Worm (Caenorhabditis elegans): ENCODE results near the gene M79.2.
A peak's percentile ranks its signal among the peaks of the same experiment; 100 is the strongest.

The M79.2 gene

ce11 chrX:10659508-10659907, 30.9 kb upstream of the M79.2 start:
- TF ChIP-seq ceh-45 (GFP tag; IDR thresholded peaks at IDR 0.05) (no peak), unc-86 (tag; optimal IDR thresholded peaks at IDR 0.05) (no peak), ets-4 (tag; optimal IDR thresholded peaks at IDR 0.05) (no peak), fkh-6 (tag; optimal IDR thresholded peaks at IDR 0.05) (no peak), madf-2 (tag; optimal IDR thresholded peaks at IDR 0.05) (no peak), tbx-7 (tag; optimal IDR thresholded peaks at IDR 0.05) (no peak), ceh-24 (tag; optimal IDR thresholded peaks at IDR 0.05) (no peak), nfya-1 (tag; optimal IDR thresholded peaks at IDR 0.05) (no peak), sox-2 (GFP tag; IDR thresholded peaks at IDR 0.05) (no peak)

- TF ChIP-seq ref-2 (tag; optimal IDR thresholded peaks at IDR 0.05): no peak
- peak; percentile 14 for TF ChIP-seq nfya-1 (tag; optimal IDR thresholded peaks at IDR 0.05)
Observed at ce11 chrX:10656604-10657003, 28.0 kb upstream of the M79.2 start.

ce11 chrX:10650103-10650502, 21.5 kb upstream of the M79.2 start:
- TF ChIP-seq elt-2 (tag; optimal IDR thresholded peaks at IDR 0.05): peak; percentile 27
- TF ChIP-seq pqm-1 (tag; optimal IDR thresholded peaks at IDR 0.05): no peak

DNA sequence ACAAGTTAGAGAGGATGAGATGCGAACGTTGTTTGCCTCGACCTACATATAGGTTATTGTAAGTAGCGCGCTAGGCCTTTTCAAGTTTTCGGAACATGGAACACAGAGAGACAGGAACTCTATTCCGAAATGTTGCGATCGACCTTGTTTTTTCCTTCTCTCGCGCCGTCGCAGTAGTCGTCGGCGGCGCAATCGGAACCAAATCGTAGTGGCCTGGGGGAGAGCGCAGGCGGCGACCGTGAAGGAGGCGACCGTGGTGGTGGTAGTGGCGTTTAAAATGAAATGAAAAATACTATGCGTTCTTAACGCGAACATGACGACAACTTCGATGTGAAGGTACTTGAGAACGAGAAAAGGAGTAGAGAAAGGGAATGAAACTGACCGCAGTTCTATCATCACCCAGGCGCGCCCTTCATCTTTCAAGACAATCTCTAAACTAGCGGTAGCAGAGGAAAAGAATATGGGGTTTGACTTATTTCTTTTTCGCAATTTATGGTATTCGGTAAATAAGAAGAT, 19.0 kb upstream of the M79.2 start:
- TF ChIP-seq ceh-6 (GFP tag; optimal IDR thresholded peaks at IDR 0.05) (no peak), elt-4 (tag; optimal IDR thresholded peaks at IDR 0.05) (no peak), fkh-10 (GFP tag; optimal IDR thresholded peaks at IDR 0.05) (no peak), che-1 (tag; optimal IDR thresholded peaks at IDR 0.05) (no peak), ceh-19 (GFP tag; optimal IDR thresholded peaks at IDR 0.05) (no peak), pha-2 (tag; optimal IDR thresholded peaks at IDR 0.05) (no peak), odd-2 (tag; optimal IDR thresholded peaks at IDR 0.05) (no peak), unc-3 (GFP tag; conservative IDR thresholded peaks at IDR 0.05) (no peak), unc-3 (tag; optimal IDR thresholded peaks at IDR 0.05) (no peak), C08G9.2 (tag; optimal IDR thresholded peaks at IDR 0.05) (no peak), ceh-22 (tag; optimal IDR thresholded peaks at IDR 0.05) (no peak), nhr-11 (tag; optimal IDR thresholded peaks at IDR 0.05) (no peak), fax-1 (tag; optimal IDR thresholded peaks at IDR 0.05) (no peak), dve-1 (tag; optimal IDR thresholded peaks at IDR 0.05) (no peak), pat-9 (tag; optimal IDR thresholded peaks at IDR 0.05) (no peak)

ce11 chrX:10645148-10645547, 16.5 kb upstream of the M79.2 start:
- TF ChIP-seq pax-1 (tag; optimal IDR thresholded peaks at IDR 0.05): no peak
- no peak for TF ChIP-seq dve-1 (tag; optimal IDR thresholded peaks at IDR 0.05)
- no peak for TF ChIP-seq ceh-30 (tag; optimal IDR thresholded peaks at IDR 0.05)
- TF ChIP-seq pros-1 (tag; optimal IDR thresholded peaks at IDR 0.05): no peak
- TF ChIP-seq syd-9 (tag; optimal IDR thresholded peaks at IDR 0.05): no peak
- no peak for TF ChIP-seq ceh-31 (tag; optimal IDR thresholded peaks at IDR 0.05)
- no peak for TF ChIP-seq lin-11 (tag; optimal IDR thresholded peaks at IDR 0.05)
- TF ChIP-seq dmd-4 (tag; optimal IDR thresholded peaks at IDR 0.05; ENCODE audit: borderline replicate concordance): no peak
- no peak for TF ChIP-seq madf-2 (tag; optimal IDR thresholded peaks at IDR 0.05)
- no peak for TF ChIP-seq odd-2 (tag; optimal IDR thresholded peaks at IDR 0.05)
- TF ChIP-seq elt-2 (tag; optimal IDR thresholded peaks at IDR 0.05): no peak
- no peak for TF ChIP-seq ceh-48 (tag; optimal IDR thresholded peaks at IDR 0.05)
- no peak for TF ChIP-seq ceh-34 (tag; optimal IDR thresholded peaks at IDR 0.05)
- TF ChIP-seq ceh-19 (GFP tag; optimal IDR thresholded peaks at IDR 0.05): no peak
- no peak for TF ChIP-seq ceh-22 (tag; optimal IDR thresholded peaks at IDR 0.05)
- no peak for TF ChIP-seq ceh-9 (tag; optimal IDR thresholded peaks at IDR 0.05)
- no peak for TF ChIP-seq hlh-15 (tag; optimal IDR thresholded peaks at IDR 0.05)

All from whole organism, late embryonic.